Fruit fly (Drosophila melanogaster): Measurements from ENCODE around the gene cindr.

cindr gene

DNA sequence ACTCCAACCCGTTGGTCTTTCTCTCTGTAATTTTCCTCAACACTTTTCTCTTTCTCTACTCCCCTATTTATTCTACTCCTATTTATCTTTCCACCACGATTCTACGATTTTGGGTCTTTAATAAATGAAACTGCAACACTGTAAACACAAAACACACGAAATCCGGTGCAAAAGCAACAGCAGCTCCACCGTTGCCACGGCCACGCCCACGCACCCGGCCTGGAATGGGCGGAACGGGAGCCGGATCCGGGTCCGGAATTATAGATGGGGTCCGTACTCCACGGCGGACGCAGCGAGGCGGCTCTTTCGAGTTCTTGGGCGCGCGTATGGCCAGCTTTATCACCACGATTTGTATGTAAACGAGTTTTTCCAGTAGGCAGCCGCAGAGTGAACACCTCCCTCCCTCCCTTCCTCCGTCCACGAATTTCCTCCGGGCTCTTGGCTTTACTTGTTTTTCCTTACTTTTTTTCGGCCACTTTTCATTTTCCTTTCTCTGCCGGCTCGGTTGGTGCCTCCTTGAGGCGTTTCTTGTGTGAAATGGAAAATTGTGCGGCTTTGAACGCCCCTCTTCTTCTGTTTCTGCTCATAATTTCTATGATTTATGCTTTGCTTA is 12.4 kb downstream of the cindr start:
- TF ChIP-seq CrebA (GFP tag; optimal IDR thresholded peaks at IDR 0.05; ENCODE audit: borderline replicate concordance): no peak
- TF ChIP-seq GATAd (GFP tag; optimal IDR thresholded peaks at IDR 0.05): no peak
- TF ChIP-seq Hr83 (GFP tag; optimal IDR thresholded peaks at IDR 0.05; ENCODE audit: poor library complexity, severe bottlenecking): no peak
- no peak for TF ChIP-seq CG9705 (GFP tag; optimal IDR thresholded peaks at IDR 0.05)
- TF ChIP-seq rgr (GFP tag; optimal IDR thresholded peaks at IDR 0.05): no peak
- TF ChIP-seq br (GFP tag; optimal IDR thresholded peaks at IDR 0.05): no peak
- TF ChIP-seq Hr78 (GFP tag; optimal IDR thresholded peaks at IDR 0.05): no peak
- no peak for TF ChIP-seq N (GFP tag; optimal IDR thresholded peaks at IDR 0.05)
- no peak for TF ChIP-seq h (GFP tag; optimal IDR thresholded peaks at IDR 0.05)
- TF ChIP-seq sv (GFP tag; optimal IDR thresholded peaks at IDR 0.05): no peak
- no peak for TF ChIP-seq CG32264 (GFP tag; optimal IDR thresholded peaks at IDR 0.05)
- no peak for TF ChIP-seq Vsx2 (GFP tag; optimal IDR thresholded peaks at IDR 0.05; ENCODE audit: partially characterized antibody)
- no peak for TF ChIP-seq sage (GFP tag; optimal IDR thresholded peaks at IDR 0.05)
- no peak for TF ChIP-seq jim (GFP tag; optimal IDR thresholded peaks at IDR 0.05)
- TF ChIP-seq pan (optimal IDR thresholded peaks at IDR 0.05): no peak
- no peak for TF ChIP-seq woc (GFP tag; optimal IDR thresholded peaks at IDR 0.05)
- no peak for TF ChIP-seq brk (GFP tag; optimal IDR thresholded peaks at IDR 0.05)
- TF ChIP-seq psq (GFP tag; optimal IDR thresholded peaks at IDR 0.05): no peak
- TF ChIP-seq Dfd (GFP tag; optimal IDR thresholded peaks at IDR 0.05): no peak
- TF ChIP-seq Myc (optimal IDR thresholded peaks at IDR 0.05): no peak

DNA sequence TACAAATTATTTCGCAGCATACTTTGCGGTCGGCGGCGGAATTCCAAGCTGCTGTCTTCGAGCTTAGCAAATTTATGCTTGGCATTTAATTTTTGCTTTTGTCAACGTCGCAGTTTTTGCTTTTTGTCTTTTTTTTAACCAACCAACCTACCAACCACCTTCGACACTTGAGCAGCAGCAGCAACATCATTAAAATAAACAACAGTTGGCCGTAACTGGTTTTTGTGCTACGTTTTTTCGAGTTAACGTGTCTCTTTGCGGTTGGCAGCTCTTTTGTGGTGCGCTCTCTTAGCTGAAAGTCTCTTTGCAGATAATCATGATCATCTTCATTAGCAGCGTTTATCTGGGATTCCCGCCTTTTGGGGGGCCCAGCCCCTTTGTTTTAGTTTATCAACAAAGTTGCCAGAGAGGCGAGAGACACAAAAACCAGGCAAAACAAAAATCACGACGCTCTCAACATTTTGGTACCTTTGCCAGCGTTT is 13.6 kb downstream of the cindr start:
- peak; percentile 4 for TF ChIP-seq Vsx2 (GFP tag; optimal IDR thresholded peaks at IDR 0.05; ENCODE audit: partially characterized antibody)
- peak; percentile 75 for TF ChIP-seq Rel (GFP tag; optimal IDR thresholded peaks at IDR 0.05)
- TF ChIP-seq Rel (tag; optimal IDR thresholded peaks at IDR 0.05): peak; percentile 99
- TF ChIP-seq fru (GFP tag; optimal IDR thresholded peaks at IDR 0.05): peak; percentile 10
- TF ChIP-seq Dif (GFP tag; optimal IDR thresholded peaks at IDR 0.05; ENCODE audit: partially characterized antibody): peak; percentile 62
- TF ChIP-seq h (GFP tag; optimal IDR thresholded peaks at IDR 0.05): no peak
- peak in 1 of 2 experiments; percentile 68 for TF ChIP-seq dl (GFP tag; optimal IDR thresholded peaks at IDR 0.05; ENCODE audit: insufficient read depth in 1 of 2, partially characterized antibody in 2 of 2)
- no peak for TF ChIP-seq N (GFP tag; optimal IDR thresholded peaks at IDR 0.05)

DNA sequence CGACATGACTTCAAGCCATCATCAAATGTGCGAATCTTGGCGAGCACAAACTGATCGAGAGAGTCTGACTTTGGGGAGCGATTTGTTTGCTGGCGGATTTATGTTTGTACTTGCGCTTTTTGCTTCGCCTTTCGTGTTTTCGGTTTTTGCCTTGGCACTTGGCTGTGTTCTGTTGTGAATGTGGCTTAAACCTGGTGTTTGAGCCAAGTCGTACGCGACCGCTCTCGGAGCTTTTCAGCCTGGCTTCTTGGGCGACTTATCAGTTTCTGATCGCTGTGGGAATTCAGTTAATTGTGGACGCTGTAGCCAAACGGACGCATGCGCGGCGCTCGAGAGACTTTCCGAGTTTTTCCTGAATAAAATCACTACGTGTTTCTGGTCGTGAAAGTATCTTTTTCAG is 19.1 kb downstream of the cindr start, which contains the start of gene CG15544:
CG15544 (plus strand) TSS at position 276 of the 400 bp plus-strand sequence.
- TF ChIP-seq psq (GFP tag; optimal IDR thresholded peaks at IDR 0.05) (peak; percentile 3), Vsx2 (GFP tag; optimal IDR thresholded peaks at IDR 0.05; ENCODE audit: partially characterized antibody) (peak; percentile 74), CG9705 (GFP tag; optimal IDR thresholded peaks at IDR 0.05) (no peak), Dif (GFP tag; optimal IDR thresholded peaks at IDR 0.05; ENCODE audit: partially characterized antibody) (peak; percentile 5), dl (GFP tag; optimal IDR thresholded peaks at IDR 0.05; ENCODE audit: insufficient read depth in 1 of 2, partially characterized antibody in 2 of 2) (peak in 1 of 2 experiments; percentile 49), Myc (optimal IDR thresholded peaks at IDR 0.05) (no peak)

DNA sequence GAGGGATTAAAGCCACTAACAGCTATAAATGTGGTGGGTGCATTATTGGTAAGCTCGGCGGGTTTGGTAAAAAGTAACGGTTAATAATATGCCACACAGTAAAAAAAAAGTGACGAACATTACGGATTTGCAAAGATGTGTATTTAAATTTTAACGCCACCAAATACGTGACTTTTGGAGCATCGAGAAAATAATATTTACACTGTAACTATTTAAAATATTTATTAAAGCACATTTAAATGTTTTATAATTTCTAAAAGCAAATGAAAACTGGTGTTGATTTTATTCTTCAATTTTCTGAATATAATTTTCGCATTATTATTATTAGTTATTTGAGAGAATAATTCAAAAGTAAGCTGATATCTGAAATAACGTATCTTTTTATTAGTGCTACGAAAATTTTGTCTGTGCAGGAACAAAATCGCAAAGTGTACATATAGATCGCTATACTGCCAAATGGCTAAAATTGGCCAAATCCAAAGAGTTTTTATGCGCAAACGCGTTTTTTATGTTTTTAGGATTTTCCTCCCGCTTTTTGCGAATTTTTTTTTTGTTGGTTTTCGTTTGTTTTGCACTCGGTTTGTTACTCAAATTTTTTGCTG is 20.1 kb downstream of the cindr start:
- TF ChIP-seq foxo (GFP tag; optimal IDR thresholded peaks at IDR 0.05) (peak in 1 of 2 experiments; percentile 7), Myc (optimal IDR thresholded peaks at IDR 0.05) (no peak)

DNA sequence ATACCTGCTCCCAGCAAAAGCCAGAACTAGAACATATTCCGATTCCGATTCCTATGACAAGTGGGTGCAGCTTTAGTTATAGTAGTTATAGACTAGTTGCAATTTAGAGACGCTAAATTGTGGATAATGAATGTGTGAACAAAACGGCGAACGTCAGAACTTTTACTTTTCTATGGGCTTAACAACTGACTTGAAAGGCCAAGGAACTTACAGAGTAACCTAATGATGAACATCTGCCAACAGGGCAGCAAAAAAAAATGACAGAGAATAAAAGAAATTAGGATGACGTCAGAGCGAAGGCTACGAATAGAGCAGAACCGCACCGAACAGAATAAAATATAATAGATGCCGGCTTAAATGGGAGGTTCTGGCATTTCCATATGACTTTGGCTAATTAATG is 23.7 kb downstream of the cindr start:
- TF ChIP-seq Dfd (GFP tag; optimal IDR thresholded peaks at IDR 0.05): no peak
- TF ChIP-seq dmrt93B (GFP tag; optimal IDR thresholded peaks at IDR 0.05): no peak
- TF ChIP-seq psq (GFP tag; optimal IDR thresholded peaks at IDR 0.05): no peak
- no peak for TF ChIP-seq Hnf4 (GFP tag; optimal IDR thresholded peaks at IDR 0.05)
- TF ChIP-seq lola (GFP tag; optimal IDR thresholded peaks at IDR 0.05): no peak
- TF ChIP-seq foxo (GFP tag; optimal IDR thresholded peaks at IDR 0.05): no peak

Data from whole organism, wandering third instar larva.